Worm (Caenorhabditis elegans): ENCODE results near the gene str-188.

- no peak for TF ChIP-seq ceh-30 (tag; optimal IDR thresholded peaks at IDR 0.05)
- no peak for TF ChIP-seq elt-2 (tag; optimal IDR thresholded peaks at IDR 0.05)
- no peak for TF ChIP-seq pha-4 (tag; optimal IDR thresholded peaks at IDR 0.05)
- no peak for TF ChIP-seq fkh-10 (GFP tag; optimal IDR thresholded peaks at IDR 0.05)
- TF ChIP-seq pqm-1 (tag; optimal IDR thresholded peaks at IDR 0.05): no peak
- no peak for TF ChIP-seq mec-3 (tag; optimal IDR thresholded peaks at IDR 0.05; ENCODE audit: borderline replicate concordance)
- TF ChIP-seq ama-1 (optimal IDR thresholded peaks at IDR 0.05): no peak
Measured at ce11 chrV:9714909-9715308, 1.6 kb upstream of the str-188 start, which contains the start of gene F40F9.3.

Measured in whole organism, late embryonic.